Worm (Caenorhabditis elegans) whole organism, L1 larva: Measurements from ENCODE around the gene Y39B6A.34.

ENCODE experiments used
- C04F5.9 ChIP-seq: sonication (generic microtip); optimal IDR thresholded peaks from 2 replicates; lab custom pipeline; 2016; ENCODE audit warnings: missing genetic modification characterization, missing compliant biosample characterization
- C16A3.4 ChIP-seq: fragments of 150-350 bp; optimal IDR thresholded peaks from 2 replicates; lab custom pipeline; 2014; ENCODE audit warnings: missing biosample characterization, missing genetic modification characterization
- C34B4.2 ChIP-seq: sonication (generic microtip); optimal IDR thresholded peaks from 2 replicates; lab custom pipeline; 2017; ENCODE audit warnings: mild to moderate bottlenecking, missing genetic modification characterization, missing compliant biosample characterization
- aha-1 ChIP-seq: fragments of 150-350 bp; optimal IDR thresholded peaks from 2 replicates; lab custom pipeline; 2014; ENCODE audit warnings: missing biosample characterization, missing genetic modification characterization
- alr-1 ChIP-seq: fragments of 200-800 bp; sonication (Bioruptor generic); optimal IDR thresholded peaks from 2 replicates; lab custom pipeline; 2018; ENCODE audit warnings: borderline replicate concordance, mild to moderate bottlenecking, missing genetic modification characterization, missing compliant biosample characterization
- aly-2 ChIP-seq: fragments of 150-350 bp; optimal IDR thresholded peaks from 2 replicates; lab custom pipeline; 2014; ENCODE audit warnings: missing biosample characterization, missing genetic modification characterization
- blmp-1 ChIP-seq: fragments of 150-350 bp; optimal IDR thresholded peaks from 2 replicates; lab custom pipeline; 2014; ENCODE audit warnings: missing biosample characterization, missing genetic modification characterization
- ceh-63 ChIP-seq: fragments of 200-800 bp; sonication (Bioruptor generic); optimal IDR thresholded peaks from 2 replicates; lab custom pipeline; 2018; ENCODE audit warnings: mild to moderate bottlenecking, missing genetic modification characterization, missing compliant biosample characterization
- ceh-8 ChIP-seq: fragments of 200-800 bp; sonication (Bioruptor generic); optimal IDR thresholded peaks from 2 replicates; lab custom pipeline; 2018; ENCODE audit warnings: mild to moderate bottlenecking, missing genetic modification characterization, moderate library complexity, missing compliant biosample characterization
- ceh-88 ChIP-seq: fragments of 200-800 bp; sonication (Bioruptor generic); IDR thresholded peaks from 2 replicates; pipeline ENCODE4 v1.3.6; 2022; ENCODE audit warnings: missing genetic modification characterization, missing compliant biosample characterization
- ces-1 ChIP-seq: fragments of 150-350 bp; optimal IDR thresholded peaks from 2 replicates; lab custom pipeline; 2014; ENCODE audit warnings: missing biosample characterization, missing genetic modification reagents, missing genetic modification characterization
- dpl-1 ChIP-seq, 3 experiments: fragments of 150-350 bp in 2 of 3; sonication (generic microtip) in 1 of 3; optimal IDR thresholded peaks; 2 replicates each; lab custom pipeline; 2014 to 2017; ENCODE audit warnings: missing biosample characterization in 3 of 3, missing genetic modification characterization in 3 of 3, missing genetic modification reagents in 3 of 3
- dsc-1 ChIP-seq: sonication (generic microtip); optimal IDR thresholded peaks from 2 replicates; lab custom pipeline; 2016; ENCODE audit warnings: mild to moderate bottlenecking, missing genetic modification characterization, missing compliant biosample characterization
- efl-1 ChIP-seq, 4 experiments: fragments of 150-350 bp; optimal IDR thresholded peaks in 3 of 4; peaks in 1 of 4; 1 replicate in 1 of 4; 2 replicates in 3 of 4; lab custom pipeline; 2014; ENCODE audit warnings: missing biosample characterization in 2 of 4, missing genetic modification characterization in 2 of 4, missing genetic modification reagents in 2 of 4
- egl-13 ChIP-seq: sonication (generic microtip); optimal IDR thresholded peaks from 2 replicates; lab custom pipeline; 2016; ENCODE audit warnings: missing genotype, missing genetic modification reagents, missing genetic modification characterization, missing compliant biosample characterization
- egl-27 ChIP-seq, 2 experiments: fragments of 150-350 bp in 1 of 2; sonication (generic microtip); optimal IDR thresholded peaks; 3 replicates each; lab custom pipeline; 2017 to 2018; ENCODE audit warnings: missing biosample characterization in 2 of 2, missing genetic modification characterization in 2 of 2, missing genetic modification reagents in 2 of 2
- elt-2 ChIP-seq: sonication (generic microtip); optimal IDR thresholded peaks from 2 replicates; lab custom pipeline; 2016; ENCODE audit warnings: missing genetic modification characterization, mild to moderate bottlenecking, inconsistent platforms, missing compliant biosample characterization, missing genetic modification reagents
- ets-5 ChIP-seq: fragments of 200-800 bp; sonication (Bioruptor generic); IDR thresholded peaks from 2 replicates; pipeline ENCODE4 v1.3.6; 2022; ENCODE audit warnings: missing genetic modification characterization, missing compliant biosample characterization
- fkh-10 ChIP-seq: sonication (generic microtip); optimal IDR thresholded peaks from 2 replicates; lab custom pipeline; 2017; ENCODE audit warnings: missing biosample characterization, missing genetic modification reagents, missing genetic modification characterization
- fkh-4 ChIP-seq: sonication (generic microtip); optimal IDR thresholded peaks from 2 replicates; lab custom pipeline; 2016; ENCODE audit warnings: missing compliant biosample characterization, missing genetic modification characterization, borderline replicate concordance
- fkh-8 ChIP-seq: sonication (generic microtip); optimal IDR thresholded peaks from 2 replicates; lab custom pipeline; 2016; ENCODE audit warnings: mild to moderate bottlenecking, missing genetic modification characterization, missing compliant biosample characterization
- fos-1 ChIP-seq: fragments of 150-350 bp; optimal IDR thresholded peaks from 2 replicates; lab custom pipeline; 2014; ENCODE audit warnings: missing biosample characterization, missing genetic modification characterization
- hlh-4 ChIP-seq: sonication (generic microtip); optimal IDR thresholded peaks from 2 replicates; lab custom pipeline; 2016; ENCODE audit warnings: mild to moderate bottlenecking, missing genetic modification characterization, missing compliant biosample characterization
- hpl-2 ChIP-seq: fragments of 150-350 bp; optimal IDR thresholded peaks from 2 replicates; lab custom pipeline; 2014; ENCODE audit warnings: missing biosample characterization, missing genetic modification reagents, missing genetic modification characterization
- irx-1 ChIP-seq: sonication (generic microtip); optimal IDR thresholded peaks from 2 replicates; lab custom pipeline; 2016; ENCODE audit warnings: missing genetic modification characterization, missing compliant biosample characterization
- lin-15B ChIP-seq: fragments of 150-350 bp; sonication (generic microtip); optimal IDR thresholded peaks from 3 replicates; lab custom pipeline; 2014; ENCODE audit warnings: missing biosample characterization, missing genetic modification characterization
- lin-35 ChIP-seq, 2 experiments: fragments of 150-350 bp; optimal IDR thresholded peaks; 2 replicates each; lab custom pipeline; 2014; ENCODE audit warnings: missing biosample characterization in 2 of 2, missing genetic modification characterization in 2 of 2, missing genetic modification reagents in 2 of 2
- lir-3 ChIP-seq: sonication (generic microtip); optimal IDR thresholded peaks from 2 replicates; lab custom pipeline; 2016; ENCODE audit warnings: mild to moderate bottlenecking, missing genetic modification characterization, moderate library complexity, missing compliant biosample characterization; ENCODE audit not compliant: poor library complexity
- lsy-2 ChIP-seq, 2 experiments: fragments of 150-350 bp; optimal IDR thresholded peaks; 2 replicates each; lab custom pipeline; 2014; ENCODE audit warnings: missing biosample characterization in 2 of 2, missing genetic modification characterization in 2 of 2
- mdl-1 ChIP-seq, 2 experiments: fragments of 150-350 bp; optimal IDR thresholded peaks; 2 replicates each; lab custom pipeline; 2014 to 2017; ENCODE audit warnings: missing biosample characterization in 2 of 2, missing genetic modification characterization in 2 of 2, inconsistent platforms in 1 of 2
- mep-1 ChIP-seq: fragments of 150-350 bp; optimal IDR thresholded peaks from 2 replicates; lab custom pipeline; 2014; ENCODE audit warnings: missing biosample characterization, missing genetic modification characterization
- nhr-11 ChIP-seq: fragments of 150-350 bp; optimal IDR thresholded peaks from 2 replicates; lab custom pipeline; 2014; ENCODE audit warnings: missing biosample characterization, missing genetic modification characterization
- nhr-12 ChIP-seq: sonication (generic microtip); optimal IDR thresholded peaks from 2 replicates; lab custom pipeline; 2017; ENCODE audit warnings: missing biosample characterization, missing genetic modification characterization
- nhr-20 ChIP-seq: sonication (generic microtip); optimal IDR thresholded peaks from 2 replicates; lab custom pipeline; 2016; ENCODE audit warnings: mild to moderate bottlenecking, missing genetic modification characterization, missing compliant biosample characterization
- nhr-237 ChIP-seq: fragments of 150-350 bp; optimal IDR thresholded peaks from 2 replicates; lab custom pipeline; 2014; ENCODE audit warnings: missing biosample characterization, missing genetic modification characterization
- nhr-28 ChIP-seq: fragments of 150-350 bp; optimal IDR thresholded peaks from 2 replicates; lab custom pipeline; 2014; ENCODE audit warnings: missing biosample characterization, missing genetic modification characterization
- nhr-77 ChIP-seq: fragments of 150-350 bp; optimal IDR thresholded peaks from 2 replicates; lab custom pipeline; 2014; ENCODE audit warnings: missing biosample characterization, missing genetic modification characterization
- nhr-84 ChIP-seq: sonication (generic microtip); optimal IDR thresholded peaks from 2 replicates; lab custom pipeline; 2017; ENCODE audit warnings: missing biosample characterization, missing genetic modification characterization
- nhr-90 ChIP-seq: sonication (generic microtip); optimal IDR thresholded peaks from 2 replicates; lab custom pipeline; 2016; ENCODE audit warnings: mild to moderate bottlenecking, missing genetic modification characterization, missing compliant biosample characterization; ENCODE audit not compliant: poor library complexity
- pax-3 ChIP-seq: fragments of 200-800 bp; sonication (Bioruptor generic); optimal IDR thresholded peaks from 2 replicates; lab custom pipeline; 2018; ENCODE audit warnings: mild to moderate bottlenecking, missing genetic modification characterization, moderate library complexity, missing compliant biosample characterization
- snu-23 ChIP-seq: sonication (generic microtip); optimal IDR thresholded peaks from 2 replicates; lab custom pipeline; 2016; ENCODE audit warnings: missing genetic modification characterization, missing compliant biosample characterization
- sup-37 ChIP-seq: fragments of 200-800 bp; sonication (Bioruptor generic); optimal IDR thresholded peaks from 2 replicates; lab custom pipeline; 2018; ENCODE audit warnings: mild to moderate bottlenecking, missing genetic modification characterization, missing compliant biosample characterization
- swsn-7 ChIP-seq: sonication (generic microtip); optimal IDR thresholded peaks from 2 replicates; lab custom pipeline; 2016; ENCODE audit warnings: missing genetic modification characterization, missing compliant biosample characterization
- tbx-2 ChIP-seq: sonication (generic microtip); optimal IDR thresholded peaks from 2 replicates; lab custom pipeline; 2016; ENCODE audit warnings: missing genetic modification characterization, missing compliant biosample characterization
- tlp-1 ChIP-seq: fragments of 150-350 bp; optimal IDR thresholded peaks from 2 replicates; lab custom pipeline; 2014; ENCODE audit warnings: missing biosample characterization, missing genetic modification characterization
- unc-130 ChIP-seq: fragments of 150-350 bp; optimal IDR thresholded peaks from 2 replicates; lab custom pipeline; 2017; ENCODE audit warnings: missing biosample characterization, missing genetic modification characterization, inconsistent platforms
- unc-62 ChIP-seq: fragments of 150-350 bp; optimal IDR thresholded peaks from 2 replicates; lab custom pipeline; 2014; ENCODE audit warnings: missing biosample characterization, missing genetic modification reagents, missing genetic modification characterization
- unc-86 ChIP-seq: sonication (generic microtip); optimal IDR thresholded peaks from 2 replicates; lab custom pipeline; 2016; ENCODE audit warnings: missing genetic modification characterization, missing compliant biosample characterization
- unc-98 ChIP-seq: fragments of 200-800 bp; sonication (Bioruptor generic); IDR thresholded peaks from 2 replicates; pipeline ENCODE4 v1.3.6; 2022; ENCODE audit warnings: missing genetic modification characterization, missing compliant biosample characterization
- xbp-1 ChIP-seq: sonication (generic microtip); optimal IDR thresholded peaks from 2 replicates; lab custom pipeline; 2016; ENCODE audit warnings: missing genetic modification characterization, missing compliant biosample characterization
- zip-4 ChIP-seq: fragments of 200-800 bp; sonication (Bioruptor generic); optimal IDR thresholded peaks from 2 replicates; lab custom pipeline; 2018; ENCODE audit warnings: mild to moderate bottlenecking, missing genetic modification characterization, moderate library complexity, missing compliant biosample characterization
- ztf-11 ChIP-seq, 2 experiments: sonication (generic microtip); optimal IDR thresholded peaks; 2 replicates each; lab custom pipeline; 2016 to 2017; ENCODE audit warnings: missing genetic modification characterization in 2 of 2, missing biosample characterization in 1 of 2, missing compliant biosample characterization in 1 of 2

Y39B6A.34 gene

DNA sequence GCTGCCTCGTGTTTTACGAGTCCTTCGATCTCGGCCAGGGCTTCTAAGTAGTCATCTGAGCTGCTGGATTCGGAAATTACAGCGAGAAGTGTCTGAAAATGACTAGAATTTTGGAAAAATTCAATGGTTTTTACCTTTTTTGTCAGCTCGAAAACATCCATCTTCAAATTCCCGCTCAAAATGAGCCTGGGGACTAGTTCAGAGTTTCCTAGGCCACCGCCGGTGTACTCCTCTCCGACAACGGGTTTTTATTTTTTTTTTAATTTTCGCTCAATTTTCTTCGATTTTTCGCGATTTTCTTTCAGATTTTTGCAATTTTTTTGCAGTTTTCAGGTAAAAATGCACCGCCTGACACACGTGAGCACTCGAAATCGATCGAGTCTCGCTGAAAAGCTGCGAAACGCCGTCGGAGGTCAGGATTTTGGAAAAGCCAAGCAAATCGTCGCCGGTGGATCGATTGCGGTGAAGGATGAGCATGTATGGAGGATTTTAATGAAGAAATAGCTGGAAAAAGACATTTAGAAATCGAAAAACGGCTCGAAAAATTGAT lies 19.8 kb upstream of the Y39B6A.34 start, which contains the start of the genes mrps-35 and sws-1 (continued):
- TF ChIP-seq nhr-84 (tag; lab: Kevin White, UChicago) (no peak), nhr-237 (tag; lab: Kevin White, UChicago) (no peak), nhr-12 (no peak), aha-1 (tag; lab: Kevin White, UChicago) (no peak), lin-35 (GFP tag; optimal IDR thresholded peaks at IDR 0.05; lab: Kevin White, UChicago) (peak; percentile 91 to 94), C34B4.2 (tag; lab: Kevin White, UChicago) (no peak), nhr-11 (tag; lab: Kevin White, UChicago) (no peak), fkh-8 (tag; lab: Kevin White, UChicago) (peak; percentile 76), swsn-7 (tag; lab: Kevin White, UChicago) (peak; percentile 83), lin-15B (peak; percentile 34), fkh-4 (peak; percentile 96), irx-1 (tag; lab: Kevin White, UChicago) (peak; percentile 95), ceh-8 (GFP tag; lab: Kevin White, UChicago) (peak; percentile 76), unc-86 (tag; lab: Kevin White, UChicago) (peak; percentile 72), sup-37 (GFP tag; lab: Kevin White, UChicago) (peak; percentile 21), nhr-20 (peak; percentile 79), mdl-1 (tag; optimal IDR thresholded peaks at IDR 0.05; lab: Kevin White, UChicago) (no peak), pax-3 (peak; percentile 92), egl-27 (tag; optimal IDR thresholded peaks at IDR 0.05; lab: Kevin White, UChicago) (no peak), hpl-2 (GFP tag; lab: Kevin White, UChicago) (no peak), hlh-4 (tag; lab: Kevin White, UChicago) (peak; percentile 56), ces-1 (GFP tag; lab: Kevin White, UChicago) (no peak), nhr-90 (tag; lab: Kevin White, UChicago) (peak; percentile 91), dpl-1 (GFP tag; optimal IDR thresholded peaks at IDR 0.05; lab: Kevin White, UChicago) (peak; percentile 92 to 94 (median 93)), ztf-11 (tag; optimal IDR thresholded peaks at IDR 0.05; lab: Kevin White, UChicago) (peak in 1 of 2 experiments; percentile 95), xbp-1 (peak; percentile 82), nhr-77 (no peak), unc-130 (tag; lab: Kevin White, UChicago) (no peak), blmp-1 (tag; lab: Kevin White, UChicago) (peak; percentile 43), alr-1 (no peak), ceh-63 (GFP tag; lab: Kevin White, UChicago) (no peak), elt-2 (peak; percentile 59), fkh-10 (GFP tag; lab: Kevin White, UChicago) (no peak), egl-13 (tag; lab: Kevin White, UChicago) (peak; percentile 81), nhr-28 (tag; lab: Kevin White, UChicago) (no peak), C16A3.4 (tag; lab: Kevin White, UChicago) (no peak), ceh-88 (GFP tag; lab: Robert Waterston, UW) (no peak), lsy-2 (tag; optimal IDR thresholded peaks at IDR 0.05; lab: Kevin White, UChicago) (peak; percentile 72 to 74), ets-5 (GFP tag; lab: Robert Waterston, UW) (no peak), fos-1 (peak; percentile 35), dsc-1 (peak; percentile 92), unc-62 (GFP tag; lab: Kevin White, UChicago) (no peak), snu-23 (GFP tag; lab: Kevin White, UChicago) (peak; percentile 85), zip-4 (GFP tag; lab: Kevin White, UChicago) (no peak), aly-2 (tag; lab: Kevin White, UChicago) (peak; percentile 0), lir-3 (tag; lab: Kevin White, UChicago) (peak; percentile 94), tlp-1 (tag; lab: Kevin White, UChicago) (no peak), mep-1 (tag; lab: Kevin White, UChicago) (peak; percentile 76), unc-98 (peak; percentile 89), efl-1 (optimal IDR thresholded peaks at IDR 0.05; lab: Kevin White, UChicago) (peak; percentile 72 to 95), efl-1 (GFP tag; optimal IDR thresholded peaks at IDR 0.05 in 1 of 2; lab: Kevin White, UChicago) (peak; percentile 94 to 99), tbx-2 (tag; lab: Kevin White, UChicago) (peak; percentile 92), C04F5.9 (peak; percentile 78)
